Worm (Caenorhabditis elegans): ENCODE data around the gene C05A9.2.

Gene C05A9.2

DNA sequence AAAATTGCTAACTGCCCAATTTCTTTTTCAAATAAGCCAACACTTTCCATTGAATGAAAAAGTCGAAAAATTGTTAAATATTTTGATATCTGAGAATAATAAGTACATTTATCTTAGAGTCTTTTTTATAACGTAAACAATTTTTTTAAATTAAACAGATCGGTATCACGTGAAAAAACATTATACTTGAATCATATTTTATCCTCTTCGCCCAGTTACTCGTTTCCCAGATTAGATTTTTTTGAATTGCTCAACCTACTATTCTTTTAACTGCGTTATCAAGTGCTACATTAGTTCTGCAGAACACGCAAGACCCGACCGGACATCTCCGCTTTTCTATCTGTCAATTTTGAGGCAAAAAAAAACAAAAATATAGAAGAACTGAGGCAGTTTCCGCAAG lies 40.0 kb downstream of the C05A9.2 start, which contains the start of gene F31B12.4:
TSS of gene F31B12.4 (plus strand) at position 301 of the 400 bp plus-strand sequence.
- TF ChIP-seq cnd-1 (tag; optimal IDR thresholded peaks at IDR 0.05) (no peak), nhr-76 (tag; optimal IDR thresholded peaks at IDR 0.05) (no peak), sptf-1 (tag; optimal IDR thresholded peaks at IDR 0.05) (no peak)

DNA sequence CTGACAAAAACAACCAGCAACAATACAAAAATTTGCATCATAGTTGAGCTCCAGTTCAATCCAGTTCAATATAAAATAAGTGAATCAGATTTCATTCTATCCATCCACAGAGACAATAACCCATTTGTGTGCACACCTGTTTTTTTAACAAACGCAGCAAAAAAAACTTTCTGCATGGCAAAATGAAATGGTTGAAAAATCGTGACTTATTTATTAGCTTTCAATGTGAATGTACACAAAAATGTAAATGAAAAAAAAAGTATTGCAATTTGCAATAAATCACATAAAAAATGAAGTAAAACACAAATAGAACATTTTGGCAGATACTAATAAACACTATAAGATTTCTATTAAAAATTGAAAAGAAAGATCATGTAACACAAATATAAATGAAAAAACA lies 49.8 kb downstream of the C05A9.2 start, which contains the start of gene T05A10.6:
TSS of gene T05A10.6 (minus strand) at position 101 of the 400 bp plus-strand sequence.
- TF ChIP-seq sptf-1 (tag; optimal IDR thresholded peaks at IDR 0.05) (no peak), blmp-1 (tag; optimal IDR thresholded peaks at IDR 0.05) (no peak), sem-2 (GFP tag; optimal IDR thresholded peaks at IDR 0.05) (no peak), unc-120 (tag; optimal IDR thresholded peaks at IDR 0.05; ENCODE audit: poor library complexity, severe bottlenecking) (no peak), nhr-28 (tag; optimal IDR thresholded peaks at IDR 0.05) (no peak), unc-39 (tag; optimal IDR thresholded peaks at IDR 0.05) (no peak), ham-2 (GFP tag; optimal IDR thresholded peaks at IDR 0.05) (no peak), snpc-4 (tag; optimal IDR thresholded peaks at IDR 0.05) (no peak), pha-4 (tag; optimal IDR thresholded peaks at IDR 0.05) (no peak)

DNA sequence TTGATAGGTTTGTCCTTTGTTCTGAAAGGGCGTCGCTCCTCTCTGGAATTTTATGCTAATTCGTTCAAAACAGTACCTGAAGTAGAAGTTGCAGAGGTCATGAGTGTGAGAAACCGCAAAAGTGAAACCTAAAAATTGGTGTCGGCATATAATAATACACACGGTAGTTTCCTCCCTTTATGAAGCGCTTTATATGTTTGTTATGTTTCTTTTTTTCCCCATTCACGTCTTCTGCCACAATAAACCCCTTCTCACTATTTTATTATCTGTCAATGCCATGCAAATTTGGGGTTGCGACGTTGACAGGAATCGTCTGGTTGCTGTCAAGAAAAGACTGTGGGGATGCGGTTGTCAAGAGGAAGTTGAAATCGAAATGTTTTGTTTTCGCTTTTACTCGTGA lies 52.0 kb downstream of the C05A9.2 start, which contains the start of gene vap-2:
TSS of gene vap-2 (minus strand) at position 101 of the 400 bp plus-strand sequence.
- no peak for TF ChIP-seq unc-39 (tag; optimal IDR thresholded peaks at IDR 0.05)
- TF ChIP-seq sem-2 (GFP tag; optimal IDR thresholded peaks at IDR 0.05): no peak
- no peak for TF ChIP-seq nhr-2 (tag; optimal IDR thresholded peaks at IDR 0.05)
- TF ChIP-seq ces-1 (GFP tag; optimal IDR thresholded peaks at IDR 0.05): no peak
- no peak for TF ChIP-seq hlh-1 (tag; optimal IDR thresholded peaks at IDR 0.05)
- TF ChIP-seq ceh-39 (tag; optimal IDR thresholded peaks at IDR 0.05): no peak
- TF ChIP-seq ztf-11 (tag; optimal IDR thresholded peaks at IDR 0.05): no peak
- TF ChIP-seq sptf-1 (tag; optimal IDR thresholded peaks at IDR 0.05): no peak
- TF ChIP-seq nhr-12 (tag; optimal IDR thresholded peaks at IDR 0.05): no peak
- TF ChIP-seq M03D4.4 (tag; optimal IDR thresholded peaks at IDR 0.05): no peak
- no peak for TF ChIP-seq tbx-8 (GFP tag; optimal IDR thresholded peaks at IDR 0.05)
- no peak for TF ChIP-seq nhr-28 (tag; optimal IDR thresholded peaks at IDR 0.05)
- no peak for TF ChIP-seq snpc-4 (tag; optimal IDR thresholded peaks at IDR 0.05)
- TF ChIP-seq zip-8 (tag; optimal IDR thresholded peaks at IDR 0.05): no peak
- TF ChIP-seq pha-4 (tag; optimal IDR thresholded peaks at IDR 0.05): no peak
- no peak for TF ChIP-seq lin-32 (GFP tag; optimal IDR thresholded peaks at IDR 0.05)
- no peak for TF ChIP-seq elt-3 (tag; optimal IDR thresholded peaks at IDR 0.05)
- no peak for TF ChIP-seq nhr-76 (tag; optimal IDR thresholded peaks at IDR 0.05)
- no peak for TF ChIP-seq ceh-83 (GFP tag; optimal IDR thresholded peaks at IDR 0.05)
